Fruit fly (Drosophila melanogaster) whole organism, embryonic: Measurements from ENCODE around the gene Snx3.
A peak's percentile ranks its signal among the peaks of the same experiment; 100 is the strongest.

Experiments used
- CG10431 ChIP-seq: fragments of 200-800 bp; sonication (Bioruptor generic); optimal IDR thresholded peaks from 3 replicates; lab custom pipeline; 2018; ENCODE audit warnings: missing biosample characterization, mild to moderate bottlenecking, missing genetic modification characterization
- CG10979 ChIP-seq: fragments of 200-800 bp; sonication (Bioruptor generic); optimal IDR thresholded peaks from 2 replicates; lab custom pipeline; 2018; ENCODE audit warnings: missing biosample characterization, mild to moderate bottlenecking, missing genetic modification characterization, moderate library complexity
- CG11695 ChIP-seq: fragments of 200-800 bp; sonication (Bioruptor generic); IDR thresholded peaks from 3 replicates; pipeline ENCODE4 v1.3.6; 2022; ENCODE audit warnings: missing biosample characterization, missing genetic modification characterization
- CG12155 ChIP-seq: fragments of 200-800 bp; sonication (Bioruptor generic); optimal IDR thresholded peaks from 3 replicates; lab custom pipeline; 2016; ENCODE audit warnings: missing biosample characterization, missing genetic modification characterization
- CG13296 ChIP-seq: fragments of 200-800 bp; sonication (Bioruptor generic); optimal IDR thresholded peaks from 3 replicates; lab custom pipeline; 2018; ENCODE audit warnings: missing biosample characterization, mild to moderate bottlenecking, missing genetic modification characterization
- CG13894 ChIP-seq: fragments of 200-800 bp; sonication (Bioruptor generic); optimal IDR thresholded peaks from 3 replicates; lab custom pipeline; 2018; ENCODE audit warnings: missing biosample characterization, mild to moderate bottlenecking, missing genetic modification characterization, moderate library complexity
- CG14050 ChIP-seq: fragments of 200-800 bp; sonication (Bioruptor generic); IDR thresholded peaks from 3 replicates; pipeline ENCODE4 v1.3.6; 2022; ENCODE audit warnings: missing biosample characterization, missing genetic modification characterization
- CG14860 ChIP-seq: fragments of 200-800 bp; sonication (Bioruptor generic); IDR thresholded peaks from 3 replicates; pipeline ENCODE4 v1.3.6; 2022; ENCODE audit warnings: missing biosample characterization, missing genetic modification characterization; ENCODE audit not compliant: partially characterized antibody
- CG14965 ChIP-seq: fragments of 200-800 bp; sonication (Bioruptor generic); optimal IDR thresholded peaks from 2 replicates; lab custom pipeline; 2016; ENCODE audit warnings: missing biosample characterization, missing genetic modification characterization, borderline replicate concordance
- CG15601 ChIP-seq: fragments of 200-800 bp; sonication (Bioruptor generic); optimal IDR thresholded peaks from 3 replicates; lab custom pipeline; 2019; ENCODE audit warnings: missing biosample characterization, mild to moderate bottlenecking, missing genetic modification characterization, moderate library complexity
- CG16779 ChIP-seq: fragments of 200-800 bp; sonication (Bioruptor generic); IDR thresholded peaks from 2 replicates; pipeline ENCODE4 v1.3.6; 2022; ENCODE audit warnings: missing biosample characterization, missing genetic modification characterization
- CG16815 ChIP-seq: fragments of 200-800 bp; sonication (Bioruptor generic); optimal IDR thresholded peaks from 3 replicates; lab custom pipeline; 2017; ENCODE audit warnings: missing biosample characterization, mild to moderate bottlenecking, missing genetic modification characterization
- CG17186 ChIP-seq: fragments of 200-800 bp; sonication (Bioruptor generic); optimal IDR thresholded peaks from 3 replicates; lab custom pipeline; 2017; ENCODE audit warnings: missing biosample characterization, missing genetic modification reagents, missing genetic modification characterization
- CG30403 ChIP-seq: fragments of 200-800 bp; sonication (Bioruptor generic); optimal IDR thresholded peaks from 3 replicates; lab custom pipeline; 2016; ENCODE audit warnings: missing biosample characterization, missing genetic modification characterization
- CG3847 ChIP-seq: fragments of 200-800 bp; sonication (Bioruptor generic); IDR thresholded peaks from 2 replicates; pipeline ENCODE4 v1.3.6; 2022; ENCODE audit warnings: missing biosample characterization, missing genetic modification characterization
- CG4707 ChIP-seq: fragments of 200-800 bp; sonication (Bioruptor generic); optimal IDR thresholded peaks from 2 replicates; lab custom pipeline; 2018; ENCODE audit warnings: missing biosample characterization, mild to moderate bottlenecking, missing genetic modification characterization, moderate library complexity
- CG6854 ChIP-seq: fragments of 200-800 bp; sonication (Bioruptor generic); optimal IDR thresholded peaks from 3 replicates; lab custom pipeline; 2017; ENCODE audit warnings: missing biosample characterization, mild to moderate bottlenecking, missing genetic modification characterization
- CG7963 ChIP-seq: fragments of 200-800 bp; sonication (Bioruptor generic); IDR thresholded peaks from 3 replicates; pipeline ENCODE4 v1.3.6; 2022; ENCODE audit warnings: missing biosample characterization, missing genetic modification characterization; ENCODE audit not compliant: partially characterized antibody
- CrebB ChIP-seq: fragments of 200-800 bp; sonication (Bioruptor generic); optimal IDR thresholded peaks from 3 replicates; lab custom pipeline; 2018; ENCODE audit warnings: missing biosample characterization, mild to moderate bottlenecking, missing genetic modification characterization
- Ets65A ChIP-seq: fragments of 200-800 bp; sonication (Bioruptor generic); peaks from one replicate; lab custom pipeline; 2016; ENCODE audit warnings: missing biosample characterization, missing genetic modification characterization
- Hr78 ChIP-seq, 2 experiments: fragments of 200-800 bp in 1 of 2; fragments of >200 bp in 1 of 2; sonication (Bioruptor generic) in 1 of 2; optimal IDR thresholded peaks; 2 replicates each; lab custom pipeline; 2017 to 2019; ENCODE audit warnings: missing biosample characterization in 2 of 2, missing genetic modification characterization in 2 of 2, mild to moderate bottlenecking in 1 of 2, moderate library complexity in 1 of 2
- Med ChIP-seq: fragments of 200-800 bp; sonication (Bioruptor generic); peaks from one replicate; lab custom pipeline; 2016; ENCODE audit warnings: missing biosample characterization, missing genetic modification characterization, mild to moderate bottlenecking, inconsistent platforms, moderate library complexity
- Neu2 ChIP-seq: fragments of 200-800 bp; sonication (Bioruptor generic); optimal IDR thresholded peaks from 3 replicates; lab custom pipeline; 2016; ENCODE audit warnings: missing biosample characterization, missing genetic modification characterization, borderline replicate concordance
- Oli ChIP-seq: fragments of 200-800 bp; sonication (Bioruptor generic); optimal IDR thresholded peaks from 2 replicates; lab custom pipeline; 2018; ENCODE audit warnings: missing biosample characterization, mild to moderate bottlenecking, missing genetic modification characterization, moderate library complexity
- Tbp ChIP-seq: fragments of >200 bp; optimal IDR thresholded peaks from 2 replicates; lab custom pipeline; 2018; ENCODE audit warnings: missing biosample characterization, missing genetic modification characterization
- Vsx1 ChIP-seq: fragments of 200-800 bp; sonication (Bioruptor generic); optimal IDR thresholded peaks from 2 replicates; lab custom pipeline; 2017; ENCODE audit warnings: missing biosample characterization, mild to moderate bottlenecking, missing genetic modification characterization, missing genetic modification reagents
- Xbp1 ChIP-seq: fragments of 200-800 bp; sonication (Bioruptor generic); optimal IDR thresholded peaks from 3 replicates; lab custom pipeline; 2016; ENCODE audit warnings: missing biosample characterization, mild to moderate bottlenecking, missing genetic modification characterization
- al ChIP-seq: fragments of 200-800 bp; sonication (Bioruptor generic); IDR thresholded peaks from 2 replicates; pipeline ENCODE4 v1.3.6; 2022; ENCODE audit warnings: missing biosample characterization, missing genetic modification characterization
- ara ChIP-seq: fragments of 200-800 bp; sonication (Bioruptor generic); IDR thresholded peaks from 2 replicates; pipeline ENCODE4 v1.3.6; 2022; ENCODE audit warnings: missing biosample characterization, missing genetic modification characterization
- croc ChIP-seq: fragments of 200-800 bp; sonication (Bioruptor generic); conservative IDR thresholded peaks from 3 replicates; pipeline ENCODE4 v1.3.6; 2022; ENCODE audit warnings: missing biosample characterization, missing genetic modification characterization
- dan ChIP-seq: fragments of 200-800 bp; sonication (Bioruptor generic); IDR thresholded peaks from 2 replicates; pipeline ENCODE4 v1.3.6; 2022; ENCODE audit warnings: missing biosample characterization, missing genetic modification characterization
- danr ChIP-seq: fragments of 200-800 bp; sonication (Bioruptor generic); IDR thresholded peaks from 2 replicates; pipeline ENCODE4 v1.3.6; 2022; ENCODE audit warnings: missing biosample characterization, missing genetic modification characterization
- dmrt11E ChIP-seq: fragments of 200-800 bp; sonication (Bioruptor generic); optimal IDR thresholded peaks from 3 replicates; lab custom pipeline; 2018; ENCODE audit warnings: missing biosample characterization, mild to moderate bottlenecking, missing genetic modification characterization, moderate library complexity
- dpn ChIP-seq, 2 experiments: fragments of 200-800 bp; sonication (Bioruptor generic); optimal IDR thresholded peaks; 3 replicates each; lab custom pipeline; 2016; ENCODE audit warnings: missing biosample characterization in 2 of 2, missing genetic modification characterization in 2 of 2
- dysf ChIP-seq: fragments of 200-800 bp; sonication (Bioruptor generic); IDR thresholded peaks from 3 replicates; pipeline ENCODE4 v1.3.6; 2022; ENCODE audit warnings: missing biosample characterization, missing genetic modification characterization
- fd64A ChIP-seq: fragments of 200-800 bp; sonication (Bioruptor generic); optimal IDR thresholded peaks from 3 replicates; lab custom pipeline; 2018; ENCODE audit warnings: missing biosample characterization, mild to moderate bottlenecking, missing genetic modification characterization
- hkb ChIP-seq, 2 experiments: fragments of 200-800 bp in 1 of 2; fragments of >200 bp in 1 of 2; sonication (Bioruptor generic) in 1 of 2; IDR thresholded peaks in 1 of 2; optimal IDR thresholded peaks in 1 of 2; 2 replicates each; pipeline versions ENCODE4 v1.3.6 to Lab custom; 2017 to 2022; ENCODE audit warnings: missing biosample characterization in 1 of 2, missing genetic modification characterization in 1 of 2
- jing ChIP-seq: fragments of 200-800 bp; sonication (Bioruptor generic); optimal IDR thresholded peaks from 2 replicates; lab custom pipeline; 2018; ENCODE audit warnings: missing biosample characterization, mild to moderate bottlenecking, missing genetic modification characterization
- nau ChIP-seq: fragments of 200-800 bp; sonication (Bioruptor generic); optimal IDR thresholded peaks from 3 replicates; lab custom pipeline; 2017; ENCODE audit warnings: missing biosample characterization, mild to moderate bottlenecking, missing genetic modification characterization, missing genetic modification reagents
- pho ChIP-seq: fragments of 200-800 bp; sonication (Bioruptor generic); optimal IDR thresholded peaks from 2 replicates; lab custom pipeline; 2016; ENCODE audit warnings: missing biosample characterization, missing genetic modification characterization
- pzg ChIP-seq: fragments of 200-800 bp; sonication (Bioruptor generic); optimal IDR thresholded peaks from 3 replicates; lab custom pipeline; 2018; ENCODE audit warnings: missing biosample characterization, mild to moderate bottlenecking, missing genetic modification characterization, moderate library complexity
- salm ChIP-seq: fragments of 200-800 bp; sonication (Bioruptor generic); optimal IDR thresholded peaks from 2 replicates; lab custom pipeline; 2018; ENCODE audit warnings: missing biosample characterization, mild to moderate bottlenecking, missing genetic modification characterization
- sd ChIP-seq: fragments of 200-800 bp; sonication (Bioruptor generic); optimal IDR thresholded peaks from 3 replicates; lab custom pipeline; 2018; ENCODE audit warnings: missing biosample characterization, mild to moderate bottlenecking, missing genetic modification characterization, moderate library complexity
- slbo ChIP-seq: fragments of 200-800 bp; sonication (Bioruptor generic); IDR thresholded peaks from 2 replicates; pipeline ENCODE4 v1.3.6; 2022; ENCODE audit warnings: missing biosample characterization, missing genetic modification characterization
- sug ChIP-seq: fragments of 200-800 bp; optimal IDR thresholded peaks from 2 replicates; lab custom pipeline; 2019; ENCODE audit warnings: missing biosample characterization, mild to moderate bottlenecking, missing genetic modification characterization, moderate library complexity
- wek ChIP-seq: fragments of 200-800 bp; sonication (Bioruptor generic); optimal IDR thresholded peaks from 3 replicates; lab custom pipeline; 2018; ENCODE audit warnings: missing biosample characterization, mild to moderate bottlenecking, missing genetic modification characterization, moderate library complexity
- yki ChIP-seq: fragments of >200 bp; optimal IDR thresholded peaks from 3 replicates; lab custom pipeline; 2018
- zf30C ChIP-seq: fragments of 200-800 bp; sonication (Bioruptor generic); optimal IDR thresholded peaks from 3 replicates; lab custom pipeline; 2018; ENCODE audit warnings: missing biosample characterization, mild to moderate bottlenecking, missing genetic modification characterization
- zfh1 ChIP-seq: fragments of 200-800 bp; sonication (Bioruptor generic); IDR thresholded peaks from 3 replicates; pipeline ENCODE4 v1.3.6; 2022; ENCODE audit warnings: missing biosample characterization, missing genetic modification characterization
- zfh2 ChIP-seq: fragments of 200-800 bp; sonication (Bioruptor generic); optimal IDR thresholded peaks from 2 replicates; lab custom pipeline; 2016; ENCODE audit warnings: missing biosample characterization, missing genetic modification characterization

Gene Snx3

DNA sequence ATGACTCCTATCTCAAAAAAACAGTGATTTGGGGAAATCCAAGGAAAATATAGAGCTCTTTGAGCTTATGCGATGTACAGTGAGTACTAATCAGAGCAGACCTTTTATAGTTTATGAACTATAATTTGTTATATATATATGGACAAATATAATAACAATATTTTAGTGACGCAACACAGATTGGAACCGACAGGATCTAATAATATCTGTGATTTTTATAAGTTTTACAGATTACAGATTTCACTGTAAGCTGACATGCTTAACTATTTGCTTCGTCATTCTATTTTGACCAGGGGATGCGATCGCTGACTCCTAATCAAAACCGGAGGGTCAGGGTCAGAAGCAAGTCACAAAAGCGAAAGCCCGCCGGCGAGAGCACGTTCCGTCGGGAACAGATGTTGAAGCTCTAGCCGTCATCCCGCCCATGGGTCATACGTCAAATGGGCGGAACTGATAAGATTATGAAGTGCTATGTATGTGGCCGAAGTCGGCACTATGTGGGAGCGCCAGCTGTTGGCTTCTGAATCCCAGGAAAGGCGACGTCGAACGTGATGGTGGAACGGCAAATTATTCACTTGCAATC, 46.3 kb downstream of the Snx3 start, which contains the start of gene Gnmt (continued):
- TF ChIP-seq sug (peak; percentile 84), CG15601 (no peak), al (GFP tag; lab: Robert Waterston, UW) (no peak), salm (tag; lab: Kevin White, UChicago) (no peak), fd64A (GFP tag; lab: Kevin White, UChicago) (no peak), Xbp1 (GFP tag; lab: Kevin White, UChicago) (peak; percentile 4), dmrt11E (tag; lab: Kevin White, UChicago) (no peak), hkb (optimal IDR thresholded peaks at IDR 0.05; lab: Kevin White, UChicago) (no peak), hkb (GFP tag; IDR thresholded peaks at IDR 0.05; lab: Robert Waterston, UW) (0 out of 2 replicates have a peak, but pooled peaks have one; percentile 9), CG30403 (GFP tag; lab: Kevin White, UChicago) (peak; percentile 11), CG11695 (no peak), CG12155 (GFP tag; lab: Kevin White, UChicago) (no peak), wek (GFP tag; lab: Kevin White, UChicago) (no peak), CG13894 (tag; lab: Kevin White, UChicago) (no peak), CG13296 (GFP tag; lab: Kevin White, UChicago) (no peak), Ets65A (GFP tag; lab: Kevin White, UChicago) (no peak), CrebB (tag; lab: Kevin White, UChicago) (no peak), Tbp (GFP tag; lab: Kevin White, UChicago) (no peak), CG16815 (GFP tag; lab: Kevin White, UChicago) (no peak), CG6854 (no peak), jing (GFP tag; lab: Kevin White, UChicago) (no peak), CG7963 (GFP tag; lab: Robert Waterston, UW) (no peak), pzg (GFP tag; lab: Kevin White, UChicago) (no peak), Vsx1 (GFP tag; lab: Kevin White, UChicago) (no peak), CG14860 (GFP tag; lab: Robert Waterston, UW) (no peak), CG10431 (GFP tag; lab: Kevin White, UChicago) (no peak), ara (no peak), CG14965 (GFP tag; lab: Kevin White, UChicago) (no peak), slbo (GFP tag; lab: Robert Waterston, UW) (no peak), pho (GFP tag; lab: Kevin White, UChicago) (no peak), Oli (tag; lab: Kevin White, UChicago) (no peak), danr (GFP tag; lab: Robert Waterston, UW) (no peak), CG4707 (GFP tag; lab: Kevin White, UChicago) (no peak), CG17186 (GFP tag; lab: Kevin White, UChicago) (no peak), dysf (GFP tag; lab: Robert Waterston, UW) (peak; percentile 10; the same call in 1 of the 3 replicates), CG10979 (tag; lab: Kevin White, UChicago) (no peak), sd (tag; lab: Kevin White, UChicago) (no peak), nau (GFP tag; lab: Kevin White, UChicago) (no peak), zfh2 (GFP tag; lab: Kevin White, UChicago) (no peak), Med (GFP tag; lab: Kevin White, UChicago) (peak; percentile 47), zf30C (no peak), Neu2 (GFP tag; lab: Kevin White, UChicago) (no peak), dpn (GFP tag; optimal IDR thresholded peaks at IDR 0.05; lab: Kevin White, UChicago) (no peak), CG16779 (GFP tag; lab: Robert Waterston, UW) (no peak), Hr78 (GFP tag; optimal IDR thresholded peaks at IDR 0.05; lab: Kevin White, UChicago) (peak in 1 of 2 experiments; percentile 87), zfh1 (GFP tag; lab: Robert Waterston, UW) (no peak), croc (GFP tag; lab: Robert Waterston, UW) (no peak), CG14050 (GFP tag; lab: Robert Waterston, UW) (no peak), yki (lab: Kevin White, UChicago) (no peak), CG3847 (GFP tag; lab: Robert Waterston, UW) (no peak), dan (GFP tag; lab: Robert Waterston, UW) (no peak)
